Worm (Caenorhabditis elegans) whole organism, L1 larva: Measurements from ENCODE around the gene F28F9.2.

Source experiments
- F16B12.6 ChIP-seq: fragments of 150-350 bp; optimal IDR thresholded peaks from 2 replicates; lab custom pipeline; 2014; ENCODE audit warnings: missing biosample characterization, missing genetic modification characterization
- Y116A8C.19 ChIP-seq: sonication (generic microtip); optimal IDR thresholded peaks from 2 replicates; lab custom pipeline; 2016; ENCODE audit warnings: missing compliant biosample characterization, missing genetic modification characterization, borderline replicate concordance
- aha-1 ChIP-seq: fragments of 150-350 bp; optimal IDR thresholded peaks from 2 replicates; lab custom pipeline; 2014; ENCODE audit warnings: missing biosample characterization, missing genetic modification characterization
- blmp-1 ChIP-seq: fragments of 150-350 bp; optimal IDR thresholded peaks from 2 replicates; lab custom pipeline; 2014; ENCODE audit warnings: missing biosample characterization, missing genetic modification characterization
- ceh-8 ChIP-seq: fragments of 200-800 bp; sonication (Bioruptor generic); optimal IDR thresholded peaks from 2 replicates; lab custom pipeline; 2018; ENCODE audit warnings: mild to moderate bottlenecking, missing genetic modification characterization, moderate library complexity, missing compliant biosample characterization
- ceh-88 ChIP-seq: fragments of 200-800 bp; sonication (Bioruptor generic); IDR thresholded peaks from 2 replicates; pipeline ENCODE4 v1.3.6; 2022; ENCODE audit warnings: missing genetic modification characterization, missing compliant biosample characterization
- ces-1 ChIP-seq: fragments of 150-350 bp; optimal IDR thresholded peaks from 2 replicates; lab custom pipeline; 2014; ENCODE audit warnings: missing biosample characterization, missing genetic modification reagents, missing genetic modification characterization
- dpl-1 ChIP-seq, 3 experiments: fragments of 150-350 bp in 2 of 3; sonication (generic microtip) in 1 of 3; optimal IDR thresholded peaks; 2 replicates each; lab custom pipeline; 2014 to 2017; ENCODE audit warnings: missing biosample characterization in 3 of 3, missing genetic modification characterization in 3 of 3, missing genetic modification reagents in 3 of 3
- dsc-1 ChIP-seq: sonication (generic microtip); optimal IDR thresholded peaks from 2 replicates; lab custom pipeline; 2016; ENCODE audit warnings: mild to moderate bottlenecking, missing genetic modification characterization, missing compliant biosample characterization
- efl-1 ChIP-seq, 4 experiments: fragments of 150-350 bp; optimal IDR thresholded peaks in 3 of 4; peaks in 1 of 4; 1 replicate in 1 of 4; 2 replicates in 3 of 4; lab custom pipeline; 2014; ENCODE audit warnings: missing biosample characterization in 2 of 4, missing genetic modification characterization in 2 of 4, missing genetic modification reagents in 2 of 4
- ets-5 ChIP-seq: fragments of 200-800 bp; sonication (Bioruptor generic); IDR thresholded peaks from 2 replicates; pipeline ENCODE4 v1.3.6; 2022; ENCODE audit warnings: missing genetic modification characterization, missing compliant biosample characterization
- fkh-10 ChIP-seq: sonication (generic microtip); optimal IDR thresholded peaks from 2 replicates; lab custom pipeline; 2017; ENCODE audit warnings: missing biosample characterization, missing genetic modification reagents, missing genetic modification characterization
- fkh-4 ChIP-seq: sonication (generic microtip); optimal IDR thresholded peaks from 2 replicates; lab custom pipeline; 2016; ENCODE audit warnings: missing compliant biosample characterization, missing genetic modification characterization, borderline replicate concordance
- grh-1 ChIP-seq: fragments of 200-800 bp; sonication (Bioruptor generic); IDR thresholded peaks from 2 replicates; pipeline ENCODE4 v1.3.6; 2022; ENCODE audit warnings: missing genetic modification reagents, missing genetic modification characterization, missing compliant biosample characterization
- hlh-17 ChIP-seq: fragments of 200-800 bp; sonication (Bioruptor generic); optimal IDR thresholded peaks from 2 replicates; lab custom pipeline; 2018; ENCODE audit warnings: missing genetic modification characterization, mild to moderate bottlenecking, missing compliant biosample characterization, moderate library complexity, borderline replicate concordance
- hlh-4 ChIP-seq: sonication (generic microtip); optimal IDR thresholded peaks from 2 replicates; lab custom pipeline; 2016; ENCODE audit warnings: mild to moderate bottlenecking, missing genetic modification characterization, missing compliant biosample characterization
- irx-1 ChIP-seq: sonication (generic microtip); optimal IDR thresholded peaks from 2 replicates; lab custom pipeline; 2016; ENCODE audit warnings: missing genetic modification characterization, missing compliant biosample characterization
- jun-1 ChIP-seq: fragments of 150-350 bp; optimal IDR thresholded peaks from 2 replicates; lab custom pipeline; 2014; ENCODE audit warnings: missing biosample characterization, missing genetic modification reagents, missing genetic modification characterization
- lin-14 ChIP-seq: fragments of 200-800 bp; sonication (Bioruptor generic); optimal IDR thresholded peaks from 2 replicates; lab custom pipeline; 2018; ENCODE audit warnings: mild to moderate bottlenecking, missing genetic modification characterization, moderate library complexity, missing compliant biosample characterization
- lin-15B ChIP-seq: fragments of 150-350 bp; sonication (generic microtip); optimal IDR thresholded peaks from 3 replicates; lab custom pipeline; 2014; ENCODE audit warnings: missing biosample characterization, missing genetic modification characterization
- lin-35 ChIP-seq, 2 experiments: fragments of 150-350 bp; optimal IDR thresholded peaks; 2 replicates each; lab custom pipeline; 2014; ENCODE audit warnings: missing biosample characterization in 2 of 2, missing genetic modification characterization in 2 of 2, missing genetic modification reagents in 2 of 2
- mef-2 ChIP-seq: fragments of 150-350 bp; optimal IDR thresholded peaks from 2 replicates; lab custom pipeline; 2014; ENCODE audit warnings: missing biosample characterization, missing genetic modification characterization
- mep-1 ChIP-seq: fragments of 150-350 bp; optimal IDR thresholded peaks from 2 replicates; lab custom pipeline; 2014; ENCODE audit warnings: missing biosample characterization, missing genetic modification characterization
- nhr-11 ChIP-seq: fragments of 150-350 bp; optimal IDR thresholded peaks from 2 replicates; lab custom pipeline; 2014; ENCODE audit warnings: missing biosample characterization, missing genetic modification characterization
- nhr-237 ChIP-seq: fragments of 150-350 bp; optimal IDR thresholded peaks from 2 replicates; lab custom pipeline; 2014; ENCODE audit warnings: missing biosample characterization, missing genetic modification characterization
- nhr-47 ChIP-seq: sonication (generic microtip); optimal IDR thresholded peaks from 2 replicates; lab custom pipeline; 2016; ENCODE audit warnings: mild to moderate bottlenecking, missing genetic modification characterization, moderate library complexity, missing compliant biosample characterization
- nhr-71 ChIP-seq: sonication (generic microtip); optimal IDR thresholded peaks from 2 replicates; lab custom pipeline; 2016; ENCODE audit warnings: mild to moderate bottlenecking, missing genetic modification characterization, moderate library complexity, missing compliant biosample characterization
- nhr-77 ChIP-seq: fragments of 150-350 bp; optimal IDR thresholded peaks from 2 replicates; lab custom pipeline; 2014; ENCODE audit warnings: missing biosample characterization, missing genetic modification characterization
- nhr-84 ChIP-seq: sonication (generic microtip); optimal IDR thresholded peaks from 2 replicates; lab custom pipeline; 2017; ENCODE audit warnings: missing biosample characterization, missing genetic modification characterization
- nhr-85 ChIP-seq: sonication (generic microtip); peaks from one replicate; lab custom pipeline; 2016; ENCODE audit warnings: missing genetic modification characterization, inconsistent platforms, missing compliant biosample characterization
- nhr-90 ChIP-seq: sonication (generic microtip); optimal IDR thresholded peaks from 2 replicates; lab custom pipeline; 2016; ENCODE audit warnings: mild to moderate bottlenecking, missing genetic modification characterization, missing compliant biosample characterization; ENCODE audit not compliant: poor library complexity
- rnt-1 ChIP-seq: sonication (generic microtip); optimal IDR thresholded peaks from 2 replicates; lab custom pipeline; 2016; ENCODE audit warnings: mild to moderate bottlenecking, missing genetic modification characterization, moderate library complexity, missing compliant biosample characterization
- snu-23 ChIP-seq: sonication (generic microtip); optimal IDR thresholded peaks from 2 replicates; lab custom pipeline; 2016; ENCODE audit warnings: missing genetic modification characterization, missing compliant biosample characterization
- sox-4 ChIP-seq: sonication (generic microtip); optimal IDR thresholded peaks from 2 replicates; lab custom pipeline; 2016; ENCODE audit warnings: missing genetic modification characterization, missing compliant biosample characterization
- sptf-1 ChIP-seq: fragments of 150-350 bp; optimal IDR thresholded peaks from 2 replicates; lab custom pipeline; 2014; ENCODE audit warnings: missing biosample characterization, missing genetic modification characterization
- sup-37 ChIP-seq: fragments of 200-800 bp; sonication (Bioruptor generic); optimal IDR thresholded peaks from 2 replicates; lab custom pipeline; 2018; ENCODE audit warnings: mild to moderate bottlenecking, missing genetic modification characterization, missing compliant biosample characterization
- tbx-2 ChIP-seq: sonication (generic microtip); optimal IDR thresholded peaks from 2 replicates; lab custom pipeline; 2016; ENCODE audit warnings: missing genetic modification characterization, missing compliant biosample characterization
- unc-130 ChIP-seq: fragments of 150-350 bp; optimal IDR thresholded peaks from 2 replicates; lab custom pipeline; 2017; ENCODE audit warnings: missing biosample characterization, missing genetic modification characterization, inconsistent platforms
- unc-86 ChIP-seq: sonication (generic microtip); optimal IDR thresholded peaks from 2 replicates; lab custom pipeline; 2016; ENCODE audit warnings: missing genetic modification characterization, missing compliant biosample characterization
- unc-98 ChIP-seq: fragments of 200-800 bp; sonication (Bioruptor generic); IDR thresholded peaks from 2 replicates; pipeline ENCODE4 v1.3.6; 2022; ENCODE audit warnings: missing genetic modification characterization, missing compliant biosample characterization
- vab-15 ChIP-seq: sonication (generic microtip); optimal IDR thresholded peaks from 2 replicates; lab custom pipeline; 2017; ENCODE audit warnings: missing genotype, mild to moderate bottlenecking, missing genetic modification characterization, missing compliant biosample characterization
- zag-1 ChIP-seq: fragments of 150-350 bp; optimal IDR thresholded peaks from 2 replicates; lab custom pipeline; 2014; ENCODE audit warnings: missing biosample characterization, missing genetic modification characterization
- zip-4 ChIP-seq: fragments of 200-800 bp; sonication (Bioruptor generic); optimal IDR thresholded peaks from 2 replicates; lab custom pipeline; 2018; ENCODE audit warnings: mild to moderate bottlenecking, missing genetic modification characterization, moderate library complexity, missing compliant biosample characterization
- ztf-11 ChIP-seq, 2 experiments: sonication (generic microtip); optimal IDR thresholded peaks; 2 replicates each; lab custom pipeline; 2016 to 2017; ENCODE audit warnings: missing genetic modification characterization in 2 of 2, missing biosample characterization in 1 of 2, missing compliant biosample characterization in 1 of 2

F28F9.2 gene

DNA sequence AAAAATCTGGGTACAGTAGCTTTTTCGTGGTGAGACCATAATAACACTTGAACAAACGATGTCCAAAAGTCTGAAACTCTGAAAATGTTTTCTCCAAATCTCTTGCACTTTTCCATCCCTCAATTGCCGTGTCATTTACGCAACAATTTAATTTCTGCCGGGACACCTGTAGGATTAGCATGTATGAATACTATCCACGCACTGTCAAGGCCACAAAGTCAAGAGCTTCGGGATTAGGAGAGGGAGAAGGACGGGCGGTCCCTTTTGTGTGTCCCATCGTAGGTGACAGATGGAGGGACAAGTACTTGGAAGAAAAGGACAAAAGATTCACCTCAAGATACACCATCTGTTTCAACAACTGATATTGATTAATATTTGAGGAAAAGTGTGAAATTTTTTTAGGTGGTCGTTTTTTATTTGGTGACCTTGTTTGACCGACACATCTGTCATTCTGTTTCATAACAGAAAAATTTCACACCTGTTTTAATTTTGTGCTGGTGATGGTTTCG lies 3.6 kb downstream of the F28F9.2 start:
- no peak for TF ChIP-seq sptf-1
- TF ChIP-seq unc-130 (tag; lab: Kevin White, UChicago), result no peak
- no peak for TF ChIP-seq ztf-11 (tag; optimal IDR thresholded peaks at IDR 0.05; lab: Kevin White, UChicago)
- no peak for TF ChIP-seq rnt-1
- TF ChIP-seq vab-15 (tag; lab: Kevin White, UChicago), result no peak
- no peak for TF ChIP-seq hlh-17 (GFP tag; lab: Kevin White, UChicago)
- no peak for TF ChIP-seq aha-1 (tag; lab: Kevin White, UChicago)
- TF ChIP-seq zip-4 (GFP tag; lab: Kevin White, UChicago), result no peak
- no peak for TF ChIP-seq efl-1 (optimal IDR thresholded peaks at IDR 0.05; lab: Kevin White, UChicago)
- TF ChIP-seq efl-1 (GFP tag; optimal IDR thresholded peaks at IDR 0.05 in 1 of 2; lab: Kevin White, UChicago), result peak in 1 of 2 experiments; percentile 8

DNA sequence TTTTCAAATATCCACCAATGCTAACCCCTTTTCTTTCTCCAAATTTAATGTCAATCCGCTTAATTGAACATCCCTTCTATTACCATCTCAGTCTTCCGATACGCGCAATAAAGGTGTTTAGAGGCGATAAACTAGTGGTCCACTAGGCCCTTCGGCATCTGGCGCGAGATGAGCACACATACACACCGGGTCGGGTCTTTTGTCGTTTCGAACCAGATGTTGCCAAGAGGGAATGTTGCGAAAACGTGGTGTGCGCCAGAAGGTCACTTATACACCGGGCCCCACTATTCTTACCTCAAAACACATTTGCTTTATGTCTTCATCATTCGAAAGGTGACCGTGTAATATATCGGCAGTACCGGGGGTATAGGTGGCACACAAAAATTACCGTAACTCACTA lies 4.5 kb downstream of the F28F9.2 start:
- TF ChIP-seq lin-14, result no peak
- no peak for TF ChIP-seq mef-2 (tag; lab: Kevin White, UChicago)
- no peak for TF ChIP-seq rnt-1
- TF ChIP-seq efl-1 (optimal IDR thresholded peaks at IDR 0.05; lab: Kevin White, UChicago), result no peak
- TF ChIP-seq efl-1 (GFP tag; optimal IDR thresholded peaks at IDR 0.05 in 1 of 2; lab: Kevin White, UChicago), result peak in 1 of 2 experiments; percentile 87
- TF ChIP-seq nhr-47 (tag; lab: Kevin White, UChicago), result no peak
- TF ChIP-seq sox-4, result no peak
- TF ChIP-seq unc-130 (tag; lab: Kevin White, UChicago), result no peak
- no peak for TF ChIP-seq jun-1 (tag; lab: Kevin White, UChicago)
- no peak for TF ChIP-seq snu-23 (GFP tag; lab: Kevin White, UChicago)
- peak; percentile 87 for TF ChIP-seq dsc-1
- no peak for TF ChIP-seq lin-35 (GFP tag; optimal IDR thresholded peaks at IDR 0.05; lab: Kevin White, UChicago)
- no peak for TF ChIP-seq nhr-90
- no peak for TF ChIP-seq ces-1 (GFP tag; lab: Kevin White, UChicago)
- peak; percentile 47 for TF ChIP-seq fkh-4 (tag; lab: Kevin White, UChicago)
- no peak for TF ChIP-seq nhr-77

DNA sequence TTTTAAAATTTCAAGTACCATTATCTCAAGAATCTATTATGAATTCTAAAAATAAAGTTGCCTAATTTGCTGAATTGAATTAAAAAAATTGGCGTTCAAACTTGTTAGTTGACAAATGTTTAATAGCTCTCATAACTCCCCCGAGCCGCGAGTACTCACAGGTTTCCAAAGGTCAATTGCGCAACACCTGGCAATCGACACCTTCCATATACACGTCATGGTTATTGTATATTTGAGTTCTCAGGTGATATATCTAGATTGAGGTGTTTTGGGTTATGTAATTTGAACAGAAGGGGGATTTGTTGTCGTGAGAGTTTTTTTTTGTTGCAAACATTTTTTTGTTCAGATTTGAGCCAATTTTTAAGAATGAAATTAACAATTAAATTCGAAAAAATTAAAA lies 5.1 kb downstream of the F28F9.2 start:
- TF ChIP-seq dpl-1 (GFP tag; optimal IDR thresholded peaks at IDR 0.05; lab: Kevin White, UChicago) (no peak), F16B12.6 (tag; lab: Kevin White, UChicago) (no peak), sox-4 (no peak), unc-86 (tag; lab: Kevin White, UChicago) (no peak), blmp-1 (tag; lab: Kevin White, UChicago) (no peak), lin-15B (tag; lab: Kevin White, UChicago) (no peak), nhr-71 (tag; lab: Kevin White, UChicago) (no peak), hlh-4 (no peak), sup-37 (GFP tag; lab: Kevin White, UChicago) (no peak), irx-1 (tag; lab: Kevin White, UChicago) (no peak), snu-23 (GFP tag; lab: Kevin White, UChicago) (no peak), nhr-84 (no peak), ets-5 (GFP tag; lab: Robert Waterston, UW) (no peak), ceh-8 (no peak)

DNA sequence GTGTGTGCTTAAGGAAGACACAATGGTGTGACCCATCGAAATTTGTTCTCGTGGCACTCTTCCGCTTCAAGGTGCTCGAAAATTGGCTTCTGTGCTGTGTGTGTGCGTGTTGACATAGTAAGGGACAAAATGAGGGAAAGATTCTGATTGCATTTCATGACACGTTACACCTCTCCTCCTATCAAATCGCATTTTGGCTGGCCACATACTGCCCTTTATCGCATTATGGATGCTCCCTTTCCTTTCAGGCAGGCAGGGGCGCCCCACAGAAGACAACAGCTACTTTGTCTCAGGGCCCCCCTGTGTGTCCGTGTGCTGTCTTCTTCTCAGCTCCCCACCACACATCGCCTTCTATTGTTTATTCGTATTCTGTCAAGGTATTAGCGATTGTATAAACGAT lies 8.0 kb downstream of the F28F9.2 start:
- TF ChIP-seq ces-1 (GFP tag; lab: Kevin White, UChicago), result peak; percentile 9
- no peak for TF ChIP-seq dpl-1 (GFP tag; optimal IDR thresholded peaks at IDR 0.05; lab: Kevin White, UChicago)
- TF ChIP-seq mep-1 (tag; lab: Kevin White, UChicago), result no peak
- TF ChIP-seq nhr-71 (tag; lab: Kevin White, UChicago), result no peak
- TF ChIP-seq ceh-88 (GFP tag; lab: Robert Waterston, UW), result no peak
- TF ChIP-seq lin-14, result peak; percentile 41
- no peak for TF ChIP-seq unc-98
- TF ChIP-seq fkh-10 (GFP tag; lab: Kevin White, UChicago), result peak; percentile 49
- TF ChIP-seq zag-1, result no peak
- no peak for TF ChIP-seq nhr-85
- no peak for TF ChIP-seq Y116A8C.19 (tag; lab: Kevin White, UChicago)
- TF ChIP-seq nhr-237 (tag; lab: Kevin White, UChicago), result no peak
- no peak for TF ChIP-seq nhr-11 (tag; lab: Kevin White, UChicago)
- TF ChIP-seq grh-1 (GFP tag; lab: Robert Waterston, UW), result no peak
- no peak for TF ChIP-seq tbx-2 (tag; lab: Kevin White, UChicago)
- TF ChIP-seq efl-1 (optimal IDR thresholded peaks at IDR 0.05; lab: Kevin White, UChicago), result no peak
- TF ChIP-seq efl-1 (GFP tag; optimal IDR thresholded peaks at IDR 0.05 in 1 of 2; lab: Kevin White, UChicago), result peak in 1 of 2 experiments; percentile 44
